Worm (Caenorhabditis elegans): Measurements from ENCODE around the gene D1014.13.

DNA sequence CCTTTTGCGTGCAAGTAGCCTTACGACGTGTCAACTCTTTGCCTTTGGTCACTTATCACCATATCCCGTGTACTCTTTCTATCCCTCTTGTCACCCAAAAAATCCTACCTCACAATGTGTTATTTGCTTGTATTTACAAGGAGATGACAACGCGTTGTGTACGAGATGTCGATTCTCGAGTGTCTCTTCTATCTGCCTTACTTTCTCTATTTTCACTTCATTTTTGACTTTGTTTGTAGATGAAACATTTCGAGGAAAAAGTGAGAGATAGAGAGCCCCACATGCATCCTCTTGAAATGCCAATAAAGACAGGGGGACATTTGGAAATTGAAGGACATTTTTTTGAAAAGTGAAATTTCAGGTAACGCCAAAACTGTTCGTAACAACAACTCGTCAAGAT lies 34.6 kb upstream of the D1014.13 start:
- TF ChIP-seq F10E7.11 (tag; optimal IDR thresholded peaks at IDR 0.05) (no peak), lsl-1 (GFP tag; optimal IDR thresholded peaks at IDR 0.05) (no peak), nhr-120 (GFP tag; IDR thresholded peaks at IDR 0.05) (no peak), efl-1 (GFP tag; optimal IDR thresholded peaks at IDR 0.05) (no peak), F23B12.7 (tag; optimal IDR thresholded peaks at IDR 0.05; ENCODE audit: insufficient read depth) (no peak), ceh-91 (GFP tag; IDR thresholded peaks at IDR 0.05) (no peak), ceh-58 (GFP tag; IDR thresholded peaks at IDR 0.05) (no peak), somi-1 (GFP tag; optimal IDR thresholded peaks at IDR 0.05) (no peak), hmg-1.2 (GFP tag; IDR thresholded peaks at IDR 0.05) (no peak)
